Worm (Caenorhabditis elegans) whole organism, L3 larva: ENCODE data around the gene clec-229.

Experiments used
- R02D3.7 ChIP-seq: fragments of 150-350 bp; optimal IDR thresholded peaks from 2 replicates; lab custom pipeline; 2014; ENCODE audit warnings: missing biosample characterization, missing genetic modification characterization
- ZK546.5 ChIP-seq: sonication (generic microtip); optimal IDR thresholded peaks from 2 replicates; lab custom pipeline; 2017; ENCODE audit warnings: missing biosample characterization, missing genetic modification characterization
- aly-2 ChIP-seq: fragments of 150-350 bp; optimal IDR thresholded peaks from 2 replicates; lab custom pipeline; 2014; ENCODE audit warnings: missing biosample characterization, missing genetic modification characterization
- ama-1 ChIP-seq: fragments of 150-350 bp; optimal IDR thresholded peaks from 2 replicates; lab custom pipeline; 2018
- ceh-28 ChIP-seq: fragments of 150-350 bp; optimal IDR thresholded peaks from 2 replicates; lab custom pipeline; 2014; ENCODE audit warnings: missing biosample characterization, missing genetic modification reagents, missing genetic modification characterization
- ceh-82 ChIP-seq: fragments of 150-350 bp; optimal IDR thresholded peaks from 2 replicates; lab custom pipeline; 2014; ENCODE audit warnings: missing biosample characterization, missing genetic modification characterization
- ceh-9 ChIP-seq: sonication (generic microtip); optimal IDR thresholded peaks from 2 replicates; lab custom pipeline; 2018; ENCODE audit warnings: missing biosample characterization, missing genetic modification characterization
- daf-12 ChIP-seq: fragments of 150-350 bp; optimal IDR thresholded peaks from 2 replicates; lab custom pipeline; 2014; ENCODE audit warnings: missing biosample characterization, missing genetic modification reagents, missing genetic modification characterization
- egl-27 ChIP-seq: sonication (generic microtip); optimal IDR thresholded peaks from 4 replicates; lab custom pipeline; 2017; ENCODE audit warnings: missing biosample characterization, missing genetic modification reagents, missing genetic modification characterization
- elt-1 ChIP-seq: fragments of 150-350 bp; optimal IDR thresholded peaks from 2 replicates; lab custom pipeline; 2014; ENCODE audit warnings: missing biosample characterization, missing genetic modification characterization
- elt-3 ChIP-seq, 3 experiments: fragments of 150-350 bp in 1 of 3; sonication (generic microtip) in 2 of 3; optimal IDR thresholded peaks; 2 replicates in 2 of 3; 4 replicates in 1 of 3; lab custom pipeline; 2014 to 2017; ENCODE audit warnings: missing biosample characterization in 3 of 3, missing genetic modification characterization in 3 of 3
- eor-1 ChIP-seq, 2 experiments: fragments of 150-350 bp; optimal IDR thresholded peaks; 2 replicates each; lab custom pipeline; 2014 to 2018; ENCODE audit warnings: missing biosample characterization in 2 of 2, missing genetic modification characterization in 2 of 2
- fkh-10 ChIP-seq: sonication (generic microtip); optimal IDR thresholded peaks from 2 replicates; lab custom pipeline; 2017; ENCODE audit warnings: missing biosample characterization, missing genetic modification reagents, missing genetic modification characterization
- fkh-2 ChIP-seq: fragments of 150-350 bp; optimal IDR thresholded peaks from 2 replicates; lab custom pipeline; 2014; ENCODE audit warnings: missing biosample characterization, missing genetic modification reagents, missing genetic modification characterization
- fos-1 ChIP-seq: fragments of 150-350 bp; optimal IDR thresholded peaks from 2 replicates; lab custom pipeline; 2014; ENCODE audit warnings: missing biosample characterization, missing genetic modification characterization
- hmg-11 ChIP-seq: sonication (generic microtip); optimal IDR thresholded peaks from 2 replicates; lab custom pipeline; 2016; ENCODE audit warnings: missing genetic modification characterization, missing compliant biosample characterization
- lin-15B ChIP-seq: fragments of 150-350 bp; optimal IDR thresholded peaks from 2 replicates; lab custom pipeline; 2014; ENCODE audit warnings: missing biosample characterization, missing genetic modification characterization
- lin-39 ChIP-seq: fragments of 150-350 bp; optimal IDR thresholded peaks from 2 replicates; lab custom pipeline; 2018; ENCODE audit warnings: missing biosample characterization, missing genetic modification reagents, missing genetic modification characterization
- lsy-12 ChIP-seq: sonication (generic microtip); optimal IDR thresholded peaks from 2 replicates; lab custom pipeline; 2016; ENCODE audit warnings: mild to moderate bottlenecking, missing genetic modification characterization, missing compliant biosample characterization
- mdl-1 ChIP-seq: fragments of 150-350 bp; optimal IDR thresholded peaks from 2 replicates; lab custom pipeline; 2014; ENCODE audit warnings: missing biosample characterization, missing genetic modification characterization
- mml-1 ChIP-seq: fragments of 150-350 bp; sonication (generic microtip); optimal IDR thresholded peaks from 3 replicates; lab custom pipeline; 2014; ENCODE audit warnings: missing biosample characterization, missing genetic modification characterization
- nhr-11 ChIP-seq: fragments of 150-350 bp; optimal IDR thresholded peaks from 2 replicates; lab custom pipeline; 2014; ENCODE audit warnings: missing biosample characterization, missing genetic modification characterization
- nhr-12 ChIP-seq: fragments of 150-350 bp; optimal IDR thresholded peaks from 2 replicates; lab custom pipeline; 2014; ENCODE audit warnings: missing biosample characterization, missing genetic modification characterization
- nhr-23 ChIP-seq: fragments of 150-350 bp; optimal IDR thresholded peaks from 2 replicates; lab custom pipeline; 2014; ENCODE audit warnings: missing biosample characterization, missing genetic modification reagents, missing genetic modification characterization
- nhr-237 ChIP-seq: fragments of 150-350 bp; optimal IDR thresholded peaks from 2 replicates; lab custom pipeline; 2014; ENCODE audit warnings: missing biosample characterization, missing genetic modification characterization
- nhr-25 ChIP-seq: sonication (generic microtip); optimal IDR thresholded peaks from 2 replicates; lab custom pipeline; 2017; ENCODE audit warnings: missing biosample characterization, missing genetic modification characterization
- nhr-67 ChIP-seq: fragments of 150-350 bp; optimal IDR thresholded peaks from 2 replicates; lab custom pipeline; 2014; ENCODE audit warnings: missing biosample characterization, missing genetic modification characterization
- nhr-77 ChIP-seq: fragments of 150-350 bp; optimal IDR thresholded peaks from 2 replicates; lab custom pipeline; 2014; ENCODE audit warnings: missing biosample characterization, missing genetic modification characterization
- pha-4 ChIP-seq: fragments of 150-350 bp; optimal IDR thresholded peaks from 2 replicates; lab custom pipeline; 2014; ENCODE audit warnings: missing biosample characterization, missing genetic modification reagents, missing genetic modification characterization
- pqm-1 ChIP-seq: fragments of 150-350 bp; optimal IDR thresholded peaks from 2 replicates; lab custom pipeline; 2017; ENCODE audit warnings: missing biosample characterization, missing genetic modification characterization, inconsistent platforms
- skn-1 ChIP-seq: fragments of 150-350 bp; optimal IDR thresholded peaks from 2 replicates; lab custom pipeline; 2014; ENCODE audit warnings: missing biosample characterization, missing genetic modification characterization
- snpc-4 ChIP-seq: fragments of 150-350 bp; optimal IDR thresholded peaks from 2 replicates; lab custom pipeline; 2014; ENCODE audit warnings: missing biosample characterization, missing genetic modification characterization
- tbx-2 ChIP-seq: sonication (generic microtip); optimal IDR thresholded peaks from 2 replicates; lab custom pipeline; 2016; ENCODE audit warnings: mild to moderate bottlenecking, missing genetic modification characterization, missing compliant biosample characterization
- unc-62 ChIP-seq: fragments of 150-350 bp; sonication (generic microtip); optimal IDR thresholded peaks from 4 replicates; lab custom pipeline; 2014; ENCODE audit warnings: missing biosample characterization, missing genetic modification reagents, missing genetic modification characterization
- ztf-4 ChIP-seq: fragments of 150-350 bp; optimal IDR thresholded peaks from 2 replicates; lab custom pipeline; 2014; ENCODE audit warnings: missing biosample characterization, missing genetic modification characterization

clec-229 gene

ce11 chrV:15379817-15380216 lies 38.5 kb upstream of the clec-229 start, which contains the start of gene srh-251:
Gene srh-251 (minus strand): TSS chrV:15379917.
- no peak for TF ChIP-seq aly-2 (tag; lab: Kevin White, UChicago)
- no peak for TF ChIP-seq elt-3 (tag; optimal IDR thresholded peaks at IDR 0.05; lab: Kevin White, UChicago)
- TF ChIP-seq snpc-4: no peak
- no peak for TF ChIP-seq nhr-67 (tag; lab: Kevin White, UChicago)
- TF ChIP-seq lin-39 (tag; lab: Kevin White, UChicago): no peak
- TF ChIP-seq unc-62: no peak
- no peak for TF ChIP-seq fkh-10
- TF ChIP-seq ztf-4 (tag; lab: Kevin White, UChicago): no peak
- no peak for TF ChIP-seq tbx-2 (tag; lab: Kevin White, UChicago)
- TF ChIP-seq nhr-11: no peak
- TF ChIP-seq ceh-82 (tag; lab: Kevin White, UChicago): no peak
- no peak for TF ChIP-seq nhr-77 (tag; lab: Kevin White, UChicago)
- TF ChIP-seq mml-1 (tag; lab: Kevin White, UChicago): no peak

DNA sequence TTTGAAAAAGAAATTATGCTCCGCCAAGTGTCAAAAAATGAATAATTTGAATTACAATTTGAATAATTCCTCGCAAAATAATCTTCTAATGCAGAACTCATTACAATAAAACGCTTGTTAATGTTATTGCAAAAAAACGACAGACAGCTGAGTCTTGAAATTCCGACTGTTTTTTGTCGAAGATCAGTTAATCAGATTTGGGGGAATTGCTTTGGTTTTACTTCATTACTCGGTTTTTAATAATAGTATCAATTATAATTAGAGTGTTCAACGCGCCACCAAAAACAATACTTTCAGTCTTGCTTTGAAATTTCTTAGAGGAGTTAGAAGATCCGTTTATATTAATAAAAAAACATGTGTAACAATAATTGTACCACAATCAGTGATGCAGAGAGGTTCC lies 36.6 kb upstream of the clec-229 start, which contains the start of gene srh-122:
TSS of gene srh-122 (minus strand) at position 101 of the 400 bp plus-strand sequence.
- TF ChIP-seq nhr-77 (tag; lab: Kevin White, UChicago) (no peak), R02D3.7 (tag; lab: Kevin White, UChicago) (no peak), nhr-237 (tag; lab: Kevin White, UChicago) (no peak), hmg-11 (tag; lab: Kevin White, UChicago) (no peak), elt-1 (tag; lab: Kevin White, UChicago) (no peak), ceh-28 (tag; lab: Kevin White, UChicago) (no peak), skn-1 (no peak), ZK546.5 (tag; lab: Kevin White, UChicago) (no peak), pqm-1 (tag; lab: Kevin White, UChicago) (no peak), nhr-23 (tag; lab: Kevin White, UChicago) (no peak), ceh-82 (tag; lab: Kevin White, UChicago) (no peak), mml-1 (tag; lab: Kevin White, UChicago) (no peak), ceh-9 (no peak), lin-15B (tag; lab: Kevin White, UChicago) (no peak), fkh-10 (no peak), lin-39 (tag; lab: Kevin White, UChicago) (no peak)
- TF ChIP-seq, all 47 proteins: peak for 0

ce11 chrV:15376223-15376622 lies 34.9 kb upstream of the clec-229 start, which contains the start of gene srh-52:
Gene srh-52 (minus strand): TSS chrV:15376323.
- TF ChIP-seq aly-2 (tag; lab: Kevin White, UChicago): no peak

ce11 chrV:15369707-15370106 lies 28.4 kb upstream of the clec-229 start, which contains the start of gene nhr-269:
Gene nhr-269 (minus strand): TSS chrV:15369807.
- TF ChIP-seq mdl-1 (tag; lab: Kevin White, UChicago) (no peak), skn-1 (no peak), fos-1 (tag; lab: Kevin White, UChicago) (no peak), pqm-1 (tag; lab: Kevin White, UChicago) (no peak)

- TF ChIP-seq mml-1 (tag; lab: Kevin White, UChicago) (no peak), eor-1 (tag; optimal IDR thresholded peaks at IDR 0.05; lab: Kevin White, UChicago) (no peak), nhr-67 (tag; lab: Kevin White, UChicago) (no peak), ama-1 (no peak), lin-39 (tag; lab: Kevin White, UChicago) (no peak), daf-12 (no peak), ztf-4 (tag; lab: Kevin White, UChicago) (no peak), fkh-10 (no peak), lsy-12 (tag; lab: Kevin White, UChicago) (no peak), nhr-23 (tag; lab: Kevin White, UChicago) (no peak), nhr-25 (no peak), egl-27 (tag; lab: Kevin White, UChicago) (no peak), ceh-82 (tag; lab: Kevin White, UChicago) (no peak), pha-4 (tag; lab: Kevin White, UChicago) (no peak), nhr-12 (tag; lab: Kevin White, UChicago) (no peak), fkh-2 (no peak), skn-1 (no peak), elt-1 (tag; lab: Kevin White, UChicago) (no peak)
Observed at ce11 chrV:15367770-15368169, 26.5 kb upstream of the clec-229 start.
